Fruit fly (Drosophila melanogaster) whole organism, embryonic: Measurements from ENCODE around the gene CG17982.
A peak's percentile ranks its signal among the peaks of the same experiment; 100 is the strongest.

Experiments used
- Antp ChIP-seq: fragments of 200-800 bp; sonication (Bioruptor generic); optimal IDR thresholded peaks from 3 replicates; lab custom pipeline; 2016; ENCODE audit warnings: missing biosample characterization, missing genetic modification characterization
- Atf-2 ChIP-seq: fragments of 200-800 bp; sonication (Bioruptor generic); optimal IDR thresholded peaks from 2 replicates; lab custom pipeline; 2016; ENCODE audit warnings: missing biosample characterization, missing genetic modification characterization
- C15 ChIP-seq: fragments of 200-800 bp; sonication (Bioruptor generic); IDR thresholded peaks from 3 replicates; pipeline ENCODE4 v1.3.6; 2022; ENCODE audit warnings: missing biosample characterization, missing genetic modification characterization
- CG11456 ChIP-seq: fragments of 200-800 bp; sonication (Bioruptor generic); IDR thresholded peaks from 3 replicates; pipeline ENCODE4 v1.3.6; 2022; ENCODE audit warnings: missing biosample characterization, missing genetic modification characterization
- CG12219 ChIP-seq: fragments of 200-800 bp; sonication (Bioruptor generic); optimal IDR thresholded peaks from 3 replicates; lab custom pipeline; 2018; ENCODE audit warnings: missing biosample characterization, mild to moderate bottlenecking, missing genetic modification characterization
- CG13424 ChIP-seq: fragments of 200-800 bp; sonication (Bioruptor generic); optimal IDR thresholded peaks from 2 replicates; lab custom pipeline; 2019; ENCODE audit warnings: missing biosample characterization, mild to moderate bottlenecking, missing genetic modification characterization, moderate library complexity
- CG13894 ChIP-seq: fragments of 200-800 bp; sonication (Bioruptor generic); optimal IDR thresholded peaks from 3 replicates; lab custom pipeline; 2018; ENCODE audit warnings: missing biosample characterization, mild to moderate bottlenecking, missing genetic modification characterization, moderate library complexity
- CG15011 ChIP-seq: fragments of 200-800 bp; sonication (Bioruptor generic); optimal IDR thresholded peaks from 3 replicates; lab custom pipeline; 2018; ENCODE audit warnings: missing biosample characterization, mild to moderate bottlenecking, missing genetic modification characterization
- CG15479 ChIP-seq: fragments of 200-800 bp; sonication (Bioruptor generic); optimal IDR thresholded peaks from 3 replicates; lab custom pipeline; 2019; ENCODE audit warnings: missing biosample characterization, mild to moderate bottlenecking, missing genetic modification characterization, moderate library complexity
- CG17385 ChIP-seq: fragments of 200-800 bp; sonication (Bioruptor generic); optimal IDR thresholded peaks from 3 replicates; lab custom pipeline; 2018; ENCODE audit warnings: missing biosample characterization, mild to moderate bottlenecking, missing genetic modification characterization
- CG2202 ChIP-seq: fragments of 200-800 bp; sonication (Bioruptor generic); optimal IDR thresholded peaks from 2 replicates; lab custom pipeline; 2018; ENCODE audit warnings: missing biosample characterization, mild to moderate bottlenecking, missing genetic modification characterization
- CG31365 ChIP-seq: fragments of 200-800 bp; sonication (Bioruptor generic); optimal IDR thresholded peaks from 2 replicates; lab custom pipeline; 2018; ENCODE audit warnings: missing biosample characterization, mild to moderate bottlenecking, missing genetic modification characterization
- CG42726 ChIP-seq: fragments of 200-800 bp; sonication (Bioruptor generic); IDR thresholded peaks from 2 replicates; pipeline ENCODE4 v1.3.6; 2022; ENCODE audit warnings: missing biosample characterization, missing genetic modification characterization; ENCODE audit not compliant: partially characterized antibody
- CG5245 ChIP-seq: fragments of 200-800 bp; sonication (Bioruptor generic); optimal IDR thresholded peaks from 3 replicates; lab custom pipeline; 2016; ENCODE audit warnings: missing biosample characterization, missing genetic modification characterization
- CG5953 ChIP-seq: fragments of 200-800 bp; sonication (Bioruptor generic); IDR thresholded peaks from 2 replicates; pipeline ENCODE4 v1.3.6; 2022; ENCODE audit warnings: missing biosample characterization, missing genetic modification characterization
- CG6254 ChIP-seq: fragments of 200-800 bp; sonication (Bioruptor generic); optimal IDR thresholded peaks from 3 replicates; lab custom pipeline; 2017; ENCODE audit warnings: mild to moderate bottlenecking, missing biosample characterization, missing genetic modification reagents, missing genetic modification characterization
- CG6689 ChIP-seq: fragments of 200-800 bp; sonication (Bioruptor generic); IDR thresholded peaks from 2 replicates; pipeline ENCODE4 v1.3.6; 2022; ENCODE audit warnings: missing biosample characterization, missing genetic modification characterization
- CG6765 ChIP-seq: fragments of 200-800 bp; sonication (Bioruptor generic); optimal IDR thresholded peaks from 3 replicates; lab custom pipeline; 2017; ENCODE audit warnings: missing biosample characterization, mild to moderate bottlenecking, missing genetic modification characterization
- CG6791 ChIP-seq: fragments of 200-800 bp; sonication (Bioruptor generic); IDR thresholded peaks from 3 replicates; pipeline ENCODE4 v1.3.6; 2022; ENCODE audit warnings: missing biosample characterization, missing genetic modification characterization; ENCODE audit not compliant: partially characterized antibody
- CG7745 ChIP-seq: fragments of 200-800 bp; sonication (Bioruptor generic); optimal IDR thresholded peaks from 2 replicates; lab custom pipeline; 2018; ENCODE audit warnings: missing biosample characterization, mild to moderate bottlenecking, missing genetic modification characterization, moderate library complexity
- CG7786 ChIP-seq: fragments of 200-800 bp; sonication (Bioruptor generic); optimal IDR thresholded peaks from 2 replicates; lab custom pipeline; 2016; ENCODE audit warnings: missing biosample characterization, missing genetic modification characterization
- CkIIα-i1 ChIP-seq: fragments of 200-800 bp; sonication (Bioruptor generic); IDR thresholded peaks from 2 replicates; pipeline ENCODE4 v1.3.6; 2022; ENCODE audit warnings: missing biosample characterization, missing genetic modification characterization
- D19B ChIP-seq: fragments of 200-800 bp; sonication (Bioruptor generic); optimal IDR thresholded peaks from 2 replicates; lab custom pipeline; 2017; ENCODE audit warnings: missing biosample characterization, mild to moderate bottlenecking, missing genetic modification characterization
- Dfd ChIP-seq, 2 experiments: fragments of >200 bp; optimal IDR thresholded peaks; 2 replicates each; lab custom pipeline; 2017; ENCODE audit warnings: missing biosample characterization in 2 of 2, missing genetic modification characterization in 2 of 2
- Dip3 ChIP-seq: fragments of 200-800 bp; sonication (Bioruptor generic); optimal IDR thresholded peaks from 3 replicates; lab custom pipeline; 2016; ENCODE audit warnings: missing biosample characterization, missing genetic modification characterization
- HLH4C ChIP-seq: fragments of 200-800 bp; sonication (Bioruptor generic); IDR thresholded peaks from 3 replicates; pipeline ENCODE4 v1.3.6; 2022; ENCODE audit warnings: missing biosample characterization, missing genetic modification characterization; ENCODE audit not compliant: partially characterized antibody
- Jarid2 ChIP-seq: fragments of 200-800 bp; sonication (Bioruptor generic); optimal IDR thresholded peaks from 3 replicates; lab custom pipeline; 2017; ENCODE audit warnings: mild to moderate bottlenecking, missing biosample characterization, missing genetic modification reagents, missing genetic modification characterization
- MESR4 ChIP-seq: fragments of 200-800 bp; sonication (Bioruptor generic); optimal IDR thresholded peaks from 2 replicates; lab custom pipeline; 2018; ENCODE audit warnings: missing biosample characterization, mild to moderate bottlenecking, missing genetic modification characterization, moderate library complexity
- Meics ChIP-seq: fragments of 200-800 bp; sonication (Bioruptor generic); optimal IDR thresholded peaks from 2 replicates; lab custom pipeline; 2017; ENCODE audit warnings: missing biosample characterization, mild to moderate bottlenecking, missing genetic modification characterization
- Optix ChIP-seq: fragments of 200-800 bp; sonication (Bioruptor generic); IDR thresholded peaks from 3 replicates; pipeline ENCODE4 v1.3.6; 2022; ENCODE audit warnings: missing biosample characterization, missing genetic modification characterization
- Rx ChIP-seq: fragments of 200-800 bp; sonication (Bioruptor generic); IDR thresholded peaks from 2 replicates; pipeline ENCODE4 v1.3.6; 2022; ENCODE audit warnings: missing biosample characterization, missing genetic modification characterization
- Trl ChIP-seq, 3 experiments: fragments of >200 bp in 2 of 3; fragments of 200-800 bp in 1 of 3; sonication (Bioruptor generic) in 1 of 3; optimal IDR thresholded peaks; 2 replicates in 1 of 3; 3 replicates in 2 of 3; lab custom pipeline; 2016 to 2017; ENCODE audit warnings: missing biosample characterization in 1 of 3, missing genetic modification characterization in 1 of 3
- amos ChIP-seq: fragments of 200-800 bp; sonication (Bioruptor generic); IDR thresholded peaks from 2 replicates; pipeline ENCODE4 v1.3.6; 2022; ENCODE audit warnings: missing biosample characterization, missing genetic modification characterization; ENCODE audit not compliant: partially characterized antibody
- az2 ChIP-seq: fragments of 200-800 bp; sonication (Bioruptor generic); optimal IDR thresholded peaks from 3 replicates; lab custom pipeline; 2016; ENCODE audit warnings: missing biosample characterization, missing genetic modification characterization
- bigmax ChIP-seq: fragments of 200-800 bp; sonication (Bioruptor generic); optimal IDR thresholded peaks from 2 replicates; lab custom pipeline; 2018; ENCODE audit warnings: missing biosample characterization, mild to moderate bottlenecking, missing genetic modification characterization
- bsh ChIP-seq, 2 experiments: fragments of 200-800 bp; sonication (Bioruptor generic); optimal IDR thresholded peaks; 2 replicates each; lab custom pipeline; 2017 to 2018; ENCODE audit warnings: mild to moderate bottlenecking in 2 of 2, missing biosample characterization in 2 of 2, missing genetic modification characterization in 2 of 2, moderate library complexity in 1 of 2
- cas ChIP-seq: fragments of 200-800 bp; sonication (Bioruptor generic); IDR thresholded peaks from 2 replicates; pipeline ENCODE4 v1.3.6; 2022; ENCODE audit warnings: missing biosample characterization, missing genetic modification characterization
- crc ChIP-seq: fragments of 200-800 bp; sonication (Bioruptor generic); optimal IDR thresholded peaks from 2 replicates; lab custom pipeline; 2016; ENCODE audit warnings: missing biosample characterization, missing genetic modification characterization
- ewg ChIP-seq: fragments of 200-800 bp; sonication (Bioruptor generic); optimal IDR thresholded peaks from 3 replicates; lab custom pipeline; 2017; ENCODE audit warnings: mild to moderate bottlenecking, missing biosample characterization, missing genetic modification reagents, missing genetic modification characterization
- gcm ChIP-seq: fragments of 200-800 bp; sonication (Bioruptor generic); optimal IDR thresholded peaks from 2 replicates; lab custom pipeline; 2019; ENCODE audit warnings: missing biosample characterization, mild to moderate bottlenecking, missing genetic modification characterization, moderate library complexity
- gsb ChIP-seq: fragments of 200-800 bp; sonication (Bioruptor generic); IDR thresholded peaks from 2 replicates; pipeline ENCODE4 v1.3.6; 2022; ENCODE audit warnings: missing biosample characterization, missing genetic modification characterization
- lmd ChIP-seq: fragments of 200-800 bp; sonication (Bioruptor generic); IDR thresholded peaks from 2 replicates; pipeline ENCODE4 v1.3.6; 2022; ENCODE audit warnings: missing biosample characterization, missing genetic modification characterization
- mam ChIP-seq: fragments of 200-800 bp; sonication (Bioruptor generic); optimal IDR thresholded peaks from 3 replicates; lab custom pipeline; 2016; ENCODE audit warnings: missing biosample characterization, missing genetic modification characterization
- nau ChIP-seq: fragments of 200-800 bp; sonication (Bioruptor generic); optimal IDR thresholded peaks from 3 replicates; lab custom pipeline; 2017; ENCODE audit warnings: missing biosample characterization, mild to moderate bottlenecking, missing genetic modification characterization, missing genetic modification reagents
- otp ChIP-seq: fragments of 200-800 bp; sonication (Bioruptor generic); IDR thresholded peaks from 3 replicates; pipeline ENCODE4, ENCODE4 v1.3.6; 2022; ENCODE audit warnings: missing biosample characterization, missing genetic modification characterization
- row ChIP-seq: fragments of 200-800 bp; sonication (Bioruptor generic); IDR thresholded peaks from 3 replicates; pipeline ENCODE4 v1.3.6; 2022; ENCODE audit warnings: missing biosample characterization, missing genetic modification characterization
- sisA ChIP-seq: fragments of 200-800 bp; sonication (Bioruptor generic); IDR thresholded peaks from 2 replicates; pipeline ENCODE4 v1.3.6; 2022; ENCODE audit warnings: missing biosample characterization, missing genetic modification characterization
- tap ChIP-seq: fragments of 200-800 bp; optimal IDR thresholded peaks from 3 replicates; lab custom pipeline; 2019; ENCODE audit warnings: missing biosample characterization, mild to moderate bottlenecking, missing genetic modification characterization, moderate library complexity
- vvl ChIP-seq: fragments of 200-800 bp; sonication (Bioruptor generic); IDR thresholded peaks from 2 replicates; pipeline ENCODE4 v1.3.6; 2022; ENCODE audit warnings: missing biosample characterization, missing genetic modification characterization

Gene CG17982

DNA sequence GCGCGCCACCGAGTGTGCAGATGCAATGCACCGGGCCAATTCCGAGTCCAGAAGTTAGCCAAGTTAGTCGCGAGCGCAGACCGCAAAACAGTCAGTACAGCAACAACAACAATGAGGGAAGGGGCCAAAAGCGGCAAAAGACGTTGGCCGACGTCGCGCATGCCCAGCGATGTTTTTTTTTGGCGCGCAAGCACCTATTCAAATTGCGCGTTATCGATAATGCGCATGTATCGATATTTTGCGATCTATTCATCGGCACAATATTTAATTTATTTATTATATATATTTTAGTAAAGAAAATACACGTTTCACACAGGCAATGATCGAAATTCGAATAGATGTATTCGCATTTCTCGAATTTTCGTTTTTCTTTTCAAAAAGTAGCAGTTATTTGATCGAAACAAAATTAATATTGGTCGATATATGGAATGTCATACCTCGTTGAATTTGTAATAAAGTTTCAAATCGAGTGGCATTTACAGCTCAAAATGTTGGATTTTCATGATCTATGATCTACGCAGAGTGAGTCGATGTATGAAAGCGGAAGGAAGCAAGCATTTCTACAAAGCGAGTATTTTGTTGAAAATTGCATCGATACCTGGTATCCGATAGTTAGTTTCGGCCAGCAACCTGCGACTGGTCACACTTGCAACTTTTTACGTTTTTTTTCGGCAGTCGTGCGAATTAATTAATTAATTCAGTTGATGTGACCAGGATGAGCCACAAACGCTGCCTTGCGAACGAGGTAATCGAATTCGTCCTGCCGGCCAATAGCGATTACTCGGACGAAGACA lies 14.2 kb downstream of the CG17982 start, which contains the start of gene CG2116 (continued):
- TF ChIP-seq CG6765 (GFP tag; lab: Kevin White, UChicago) (no peak), CG11456 (no peak), CG5953 (GFP tag; lab: Robert Waterston, UW) (no peak), Optix (GFP tag; lab: Robert Waterston, UW) (no peak), Atf-2 (GFP tag; lab: Kevin White, UChicago) (no peak), vvl (GFP tag; lab: Robert Waterston, UW) (peak; percentile 72), Dfd (GFP tag; optimal IDR thresholded peaks at IDR 0.05; lab: Kevin White, UChicago) (no peak), CG7786 (GFP tag; lab: Kevin White, UChicago) (no peak), Trl (optimal IDR thresholded peaks at IDR 0.05; lab: Kevin White, UChicago) (no peak), Trl (GFP tag; optimal IDR thresholded peaks at IDR 0.05; lab: Kevin White, UChicago) (no peak), CG15479 (no peak), CG42726 (GFP tag; lab: Robert Waterston, UW) (0 out of 2 replicates have a peak, but pooled peaks have one; percentile 40), CG5245 (GFP tag; lab: Kevin White, UChicago) (no peak), CG7745 (tag; lab: Kevin White, UChicago) (peak; percentile 90), Jarid2 (no peak), Rx (GFP tag; lab: Robert Waterston, UW) (no peak), az2 (GFP tag; lab: Kevin White, UChicago) (no peak), HLH4C (GFP tag; lab: Robert Waterston, UW) (peak; percentile 63; the same call in 2 of the 3 replicates), Meics (GFP tag; lab: Kevin White, UChicago) (no peak), CG13894 (no peak), cas (no peak), CG31365 (tag; lab: Kevin White, UChicago) (no peak), CG12219 (GFP tag; lab: Kevin White, UChicago) (no peak), bigmax (GFP tag; lab: Kevin White, UChicago) (no peak), amos (GFP tag; lab: Robert Waterston, UW) (peak; percentile 73), C15 (GFP tag; lab: Robert Waterston, UW) (no peak), gcm (no peak), Antp (GFP tag; lab: Kevin White, UChicago) (no peak), CG6791 (GFP tag; lab: Robert Waterston, UW) (peak; percentile 64), CG15011 (GFP tag; lab: Kevin White, UChicago) (no peak), Dip3 (GFP tag; lab: Kevin White, UChicago) (no peak), CG2202 (tag; lab: Kevin White, UChicago) (no peak), ewg (peak; percentile 76), otp (no peak), D19B (no peak), sisA (GFP tag; lab: Robert Waterston, UW) (no peak), lmd (no peak), nau (GFP tag; lab: Kevin White, UChicago) (no peak), CG13424 (tag; lab: Kevin White, UChicago) (no peak), CG6254 (no peak), crc (GFP tag; lab: Kevin White, UChicago) (no peak), tap (tag; lab: Kevin White, UChicago) (no peak), gsb (GFP tag; lab: Robert Waterston, UW) (no peak), CG17385 (no peak), CkIIα-i1 (GFP tag; lab: Robert Waterston, UW) (no peak), row (GFP tag; lab: Robert Waterston, UW) (peak; percentile 48; the same call in 2 of the 3 replicates), MESR4 (GFP tag; lab: Kevin White, UChicago) (peak; percentile 84), CG6689 (GFP tag; lab: Robert Waterston, UW) (no peak), bsh (GFP tag; optimal IDR thresholded peaks at IDR 0.05; lab: Kevin White, UChicago) (no peak), mam (GFP tag; lab: Kevin White, UChicago) (no peak)
